Fruit fly (Drosophila melanogaster): ENCODE results near the gene Ir7d.

The Ir7d gene

DNA sequence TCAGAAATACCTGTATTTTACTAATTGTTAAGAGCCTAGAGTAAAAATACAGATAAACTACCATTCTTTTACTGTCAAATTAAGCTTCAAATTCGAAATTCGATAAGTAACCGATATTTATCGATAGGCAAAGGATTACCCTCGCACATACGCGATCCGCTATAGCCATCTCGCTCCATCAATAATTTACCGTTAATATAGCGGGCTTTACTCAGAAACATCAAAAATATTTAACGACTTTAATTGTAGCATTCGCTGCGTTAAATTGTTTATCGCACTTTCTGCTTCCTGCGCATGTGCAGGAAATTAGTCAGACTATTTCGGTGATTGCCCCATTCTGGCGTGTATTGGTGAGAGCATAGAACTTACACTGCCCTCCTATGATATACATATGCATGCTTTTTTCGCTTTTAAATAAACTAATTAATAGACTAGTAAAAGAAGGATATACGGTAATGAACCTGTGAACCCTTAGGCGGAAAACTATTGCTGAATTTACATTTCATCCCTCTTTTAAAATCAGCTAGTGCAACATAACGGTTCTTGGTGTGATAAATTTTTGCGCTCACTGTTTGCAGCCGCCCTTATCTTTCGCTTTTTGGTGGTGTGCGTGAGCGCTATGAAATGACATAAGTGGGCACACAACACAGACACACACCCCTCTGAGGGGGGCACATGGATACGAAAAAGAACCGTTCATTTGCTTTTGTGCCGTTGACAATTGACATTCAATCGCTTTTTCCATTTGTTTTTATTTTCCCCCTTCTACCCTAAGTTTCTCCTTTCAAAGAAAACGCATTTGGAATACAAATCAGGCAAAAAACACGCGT is 29.8 kb upstream of the Ir7d start, which contains the start of the genes dpr14 and spidey (continued):
- TF ChIP-seq tin (GFP tag; optimal IDR thresholded peaks at IDR 0.05) = peak; percentile 86
- peak; percentile 55 for TF ChIP-seq CG7928 (GFP tag; optimal IDR thresholded peaks at IDR 0.05)
- peak; percentile 89 for TF ChIP-seq Ada2b (GFP tag; IDR thresholded peaks at IDR 0.05)
- TF ChIP-seq CG8765 (GFP tag; IDR thresholded peaks at IDR 0.05) = peak; percentile 71
- peak; percentile 72; the same call in 2 of the 3 replicates for TF ChIP-seq CG3726 (GFP tag; IDR thresholded peaks at IDR 0.05)
- peak; percentile 80 for TF ChIP-seq sd (tag; optimal IDR thresholded peaks at IDR 0.05)
- TF ChIP-seq B-H2 (GFP tag; optimal IDR thresholded peaks at IDR 0.05) = peak; percentile 90
- peak; percentile 73 for TF ChIP-seq dmrt11E (tag; optimal IDR thresholded peaks at IDR 0.05)
- TF ChIP-seq CG7745 (tag; optimal IDR thresholded peaks at IDR 0.05) = no peak
- peak; percentile 85 for TF ChIP-seq CG2889 (GFP tag; IDR thresholded peaks at IDR 0.05)
- TF ChIP-seq CG10431 (GFP tag; optimal IDR thresholded peaks at IDR 0.05) = peak; percentile 75
- peak; percentile 62 for TF ChIP-seq CG3838 (GFP tag; optimal IDR thresholded peaks at IDR 0.05)
- TF ChIP-seq chif (GFP tag; optimal IDR thresholded peaks at IDR 0.05) = peak; percentile 80 to 87
- TF ChIP-seq sc (optimal IDR thresholded peaks at IDR 0.05) = no peak
- TF ChIP-seq sc (GFP tag; optimal IDR thresholded peaks at IDR 0.05) = peak; percentile 67
- peak; percentile 92 for TF ChIP-seq Oli (tag; optimal IDR thresholded peaks at IDR 0.05)
- peak; percentile 74 for TF ChIP-seq ssp (GFP tag; IDR thresholded peaks at IDR 0.05)
- peak; percentile 55 for TF ChIP-seq Scr (GFP tag; IDR thresholded peaks at IDR 0.05; ENCODE audit: partially characterized antibody)
- TF ChIP-seq CG13775 (GFP tag; optimal IDR thresholded peaks at IDR 0.05) = peak; percentile 86
- peak; percentile 88 for TF ChIP-seq ranshi (GFP tag; IDR thresholded peaks at IDR 0.05)
- peak; percentile 37 for TF ChIP-seq fd102C (GFP tag; optimal IDR thresholded peaks at IDR 0.05)
- peak; percentile 35; the same call in 1 of the 2 replicates for TF ChIP-seq sna (GFP tag; IDR thresholded peaks at IDR 0.05; ENCODE audit: partially characterized antibody)
- peak; percentile 46; the same call in 1 of the 2 replicates for TF ChIP-seq sens-2 (GFP tag; IDR thresholded peaks at IDR 0.05)
- TF ChIP-seq C15 (GFP tag; IDR thresholded peaks at IDR 0.05) = peak; percentile 71; the same call in 1 of the 3 replicates
- TF ChIP-seq Xrp1 (GFP tag; IDR thresholded peaks at IDR 0.05) = peak; percentile 90
- TF ChIP-seq Bdp1 (GFP tag; optimal IDR thresholded peaks at IDR 0.05) = peak; percentile 62
- TF ChIP-seq br (optimal IDR thresholded peaks at IDR 0.05) = no peak
- peak; percentile 87 for TF ChIP-seq zfh1 (GFP tag; IDR thresholded peaks at IDR 0.05)
- TF ChIP-seq CG7357 (GFP tag; IDR thresholded peaks at IDR 0.05) = peak; percentile 79
- TF ChIP-seq CG9215 (GFP tag; IDR thresholded peaks at IDR 0.05) = peak; percentile 86
- TF ChIP-seq ken (GFP tag; IDR thresholded peaks at IDR 0.05) = peak; percentile 87
- TF ChIP-seq Gsc (GFP tag; IDR thresholded peaks at IDR 0.05) = peak; percentile 62
- peak; percentile 80 for TF ChIP-seq vfl (GFP tag; optimal IDR thresholded peaks at IDR 0.05)
- no peak for TF ChIP-seq fru (optimal IDR thresholded peaks at IDR 0.05)
- TF ChIP-seq MBD-R2 (GFP tag; IDR thresholded peaks at IDR 0.05) = peak; percentile 80; the same call in 1 of the 2 replicates
- peak; percentile 78 for TF ChIP-seq peb (GFP tag; IDR thresholded peaks at IDR 0.05)
- TF ChIP-seq Ets97D (GFP tag; optimal IDR thresholded peaks at IDR 0.05) = peak; percentile 63
- peak; percentile 80 for TF ChIP-seq CG31365 (tag; optimal IDR thresholded peaks at IDR 0.05)
- TF ChIP-seq pan (optimal IDR thresholded peaks at IDR 0.05) = no peak
- peak in 1 of 2 experiments; percentile 90 for TF ChIP-seq pan (GFP tag; optimal IDR thresholded peaks at IDR 0.05 in 1 of 2, IDR thresholded peaks at IDR 0.05 in 1 of 2)
- TF ChIP-seq fu2 (GFP tag; optimal IDR thresholded peaks at IDR 0.05) = peak; percentile 89
- peak; percentile 78 for TF ChIP-seq pros (GFP tag; optimal IDR thresholded peaks at IDR 0.05)
- peak; percentile 83 for TF ChIP-seq CG14710 (tag; optimal IDR thresholded peaks at IDR 0.05)
- peak; percentile 51; the same call in 1 of the 3 replicates for TF ChIP-seq sr (GFP tag; IDR thresholded peaks at IDR 0.05)
- TF ChIP-seq CG13123 (GFP tag; optimal IDR thresholded peaks at IDR 0.05) = peak; percentile 51
- TF ChIP-seq CG31224 (GFP tag; IDR thresholded peaks at IDR 0.05) = peak; percentile 80
- peak; percentile 86 for TF ChIP-seq CG4424 (GFP tag; optimal IDR thresholded peaks at IDR 0.05)
- TF ChIP-seq dati (GFP tag; IDR thresholded peaks at IDR 0.05) = no peak
- peak; percentile 90 for TF ChIP-seq Xbp1 (GFP tag; optimal IDR thresholded peaks at IDR 0.05)
- peak; percentile 90 for TF ChIP-seq Aef1 (GFP tag; IDR thresholded peaks at IDR 0.05)
- peak; percentile 80 for TF ChIP-seq CG6175 (GFP tag; IDR thresholded peaks at IDR 0.05)
